Fruit fly (Drosophila melanogaster): ENCODE results near the gene CG3040.
A peak's percentile ranks its signal among the peaks of the same experiment; 100 is the strongest.

Gene CG3040

dm6 chrX:6981470-6981952, 8.3 kb upstream of the CG3040 start (continued):
- peak; percentile 51 for TF ChIP-seq lz (GFP tag; optimal IDR thresholded peaks at IDR 0.05)
- TF ChIP-seq svp (GFP tag): peak; percentile 27
- no peak for TF ChIP-seq fd59A (GFP tag; optimal IDR thresholded peaks at IDR 0.05)
- no peak for TF ChIP-seq Blimp-1 (GFP tag; optimal IDR thresholded peaks at IDR 0.05)
- peak; percentile 20 for TF ChIP-seq Smox (GFP tag; optimal IDR thresholded peaks at IDR 0.05)
- TF ChIP-seq fd85E (GFP tag; optimal IDR thresholded peaks at IDR 0.05): no peak
- peak; percentile 28 for TF ChIP-seq CG6854 (GFP tag; optimal IDR thresholded peaks at IDR 0.05)
- TF ChIP-seq salr (GFP tag; optimal IDR thresholded peaks at IDR 0.05): no peak
- TF ChIP-seq Gug (GFP tag; IDR thresholded peaks at IDR 0.05): peak; percentile 32; the same call in 1 of the 2 replicates
- peak; percentile 72; the same call in 2 of the 3 replicates for TF ChIP-seq CG6163 (GFP tag; IDR thresholded peaks at IDR 0.05)
- peak; percentile 22 for TF ChIP-seq CG6808 (GFP tag; optimal IDR thresholded peaks at IDR 0.05)
- TF ChIP-seq ss (GFP tag; optimal IDR thresholded peaks at IDR 0.05): peak; percentile 27 to 45
- TF ChIP-seq CG11902 (GFP tag; optimal IDR thresholded peaks at IDR 0.05): no peak
- no peak for TF ChIP-seq CG11762 (GFP tag; optimal IDR thresholded peaks at IDR 0.05; ENCODE audit: insufficient read depth)
- peak; percentile 71 for TF ChIP-seq Eip78C (GFP tag)
- TF ChIP-seq Sox14 (GFP tag; optimal IDR thresholded peaks at IDR 0.05): peak; percentile 39
- TF ChIP-seq Met (GFP tag; optimal IDR thresholded peaks at IDR 0.05): peak; percentile 32
- TF ChIP-seq pdm3 (GFP tag; optimal IDR thresholded peaks at IDR 0.05): peak; percentile 37
- TF ChIP-seq CG6276 (GFP tag; optimal IDR thresholded peaks at IDR 0.05): peak; percentile 16
- no peak for TF ChIP-seq CG8632 (GFP tag; optimal IDR thresholded peaks at IDR 0.05)
- peak; percentile 50; the same call in 2 of the 3 replicates for TF ChIP-seq eg (GFP tag; IDR thresholded peaks at IDR 0.05)

DNA sequence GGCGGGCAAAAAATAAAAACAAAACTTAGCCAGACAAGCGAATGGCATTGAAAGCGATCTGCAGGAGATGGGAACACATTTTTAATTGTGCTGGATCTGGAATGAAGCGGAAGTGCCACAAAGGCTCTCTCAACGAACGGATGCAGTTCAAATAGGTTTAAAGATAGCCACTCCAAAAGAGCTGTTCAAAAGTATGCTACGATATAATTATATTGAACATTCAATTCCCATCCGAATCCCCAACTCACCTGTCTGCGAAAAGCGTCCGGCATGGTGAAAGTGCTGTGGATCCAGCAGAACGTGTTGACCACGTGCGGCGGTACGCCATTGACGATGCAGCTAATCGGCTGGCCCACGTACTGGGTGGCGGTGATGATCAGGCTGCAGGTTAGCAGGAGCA, 3.7 kb upstream of the CG3040 start:
- no peak for TF ChIP-seq cyc (GFP tag; optimal IDR thresholded peaks at IDR 0.05)
- no peak for TF ChIP-seq Eip75B (GFP tag; optimal IDR thresholded peaks at IDR 0.05)
- TF ChIP-seq acj6 (GFP tag; optimal IDR thresholded peaks at IDR 0.05): no peak
- no peak for TF ChIP-seq eg (GFP tag; IDR thresholded peaks at IDR 0.05)
- no peak for TF ChIP-seq Smox (GFP tag; optimal IDR thresholded peaks at IDR 0.05)
- TF ChIP-seq CG6163 (GFP tag; IDR thresholded peaks at IDR 0.05): no peak
- no peak for TF ChIP-seq Sox14 (GFP tag; optimal IDR thresholded peaks at IDR 0.05)
- TF ChIP-seq CG11902 (GFP tag; optimal IDR thresholded peaks at IDR 0.05): no peak
- no peak for TF ChIP-seq Blimp-1 (GFP tag; optimal IDR thresholded peaks at IDR 0.05)
- no peak for TF ChIP-seq CG3032 (tag; optimal IDR thresholded peaks at IDR 0.05)
- TF ChIP-seq OdsH (GFP tag; optimal IDR thresholded peaks at IDR 0.05): no peak
- no peak for TF ChIP-seq CG11762 (GFP tag; optimal IDR thresholded peaks at IDR 0.05; ENCODE audit: insufficient read depth)
- no peak for TF ChIP-seq CG31627 (GFP tag; optimal IDR thresholded peaks at IDR 0.05)
- TF ChIP-seq Hr39 (GFP tag; optimal IDR thresholded peaks at IDR 0.05): no peak

DNA sequence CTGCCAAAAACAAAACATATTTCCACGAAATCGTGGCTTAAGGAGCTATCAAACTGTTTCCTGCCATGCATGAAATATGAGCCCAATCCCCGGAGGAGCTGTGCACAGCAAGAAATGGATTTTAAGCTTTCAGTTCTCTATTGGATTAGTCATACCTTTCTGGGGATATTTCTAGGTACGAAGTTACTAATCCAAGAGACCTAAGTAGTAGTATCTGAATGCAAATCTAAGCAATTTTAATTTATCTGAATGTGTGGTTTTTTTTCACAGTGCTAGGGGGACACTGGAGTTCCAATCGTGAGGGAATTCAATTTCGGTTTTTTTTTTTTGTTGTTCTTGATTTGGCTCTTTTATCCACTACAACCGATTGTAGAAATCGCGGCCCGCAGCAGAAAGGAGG, 3.2 kb upstream of the CG3040 start:
- TF ChIP-seq CG16779 (tag; optimal IDR thresholded peaks at IDR 0.05): no peak
- no peak for TF ChIP-seq Ets21C (GFP tag; optimal IDR thresholded peaks at IDR 0.05)
- TF ChIP-seq Gug (GFP tag; IDR thresholded peaks at IDR 0.05): no peak
- TF ChIP-seq fd59A (GFP tag; optimal IDR thresholded peaks at IDR 0.05): peak; percentile 13
- TF ChIP-seq svp (GFP tag): peak; percentile 76
- no peak for TF ChIP-seq salr (GFP tag; optimal IDR thresholded peaks at IDR 0.05)
- TF ChIP-seq Hr38 (GFP tag; optimal IDR thresholded peaks at IDR 0.05): no peak
- TF ChIP-seq CG6276 (GFP tag; optimal IDR thresholded peaks at IDR 0.05): no peak
- no peak for TF ChIP-seq CG34406 (GFP tag; optimal IDR thresholded peaks at IDR 0.05)
- TF ChIP-seq CG31627 (GFP tag; optimal IDR thresholded peaks at IDR 0.05): peak; percentile 28
- TF ChIP-seq Sox15 (GFP tag; optimal IDR thresholded peaks at IDR 0.05): no peak
- TF ChIP-seq esn (GFP tag; optimal IDR thresholded peaks at IDR 0.05): peak; percentile 50
- no peak for TF ChIP-seq Lpt (GFP tag; optimal IDR thresholded peaks at IDR 0.05)
- peak; percentile 36 for TF ChIP-seq CG32006 (GFP tag; optimal IDR thresholded peaks at IDR 0.05)
- no peak for TF ChIP-seq dac (GFP tag; optimal IDR thresholded peaks at IDR 0.05)
- peak; percentile 79 for TF ChIP-seq Eip78C (GFP tag)
- peak; percentile 38 for TF ChIP-seq Ets96B (tag; optimal IDR thresholded peaks at IDR 0.05)
- TF ChIP-seq Smox (GFP tag; optimal IDR thresholded peaks at IDR 0.05): peak; percentile 24
- peak; percentile 20 for TF ChIP-seq CG1621 (tag; optimal IDR thresholded peaks at IDR 0.05)
- no peak for TF ChIP-seq dsx (GFP tag; optimal IDR thresholded peaks at IDR 0.05; ENCODE audit: poor library complexity, severe bottlenecking)
- TF ChIP-seq CG11762 (GFP tag; optimal IDR thresholded peaks at IDR 0.05; ENCODE audit: insufficient read depth): no peak
- TF ChIP-seq CG6808 (GFP tag; optimal IDR thresholded peaks at IDR 0.05): peak; percentile 24
- peak; percentile 54 for TF ChIP-seq acj6 (GFP tag; optimal IDR thresholded peaks at IDR 0.05)
- no peak for TF ChIP-seq fkh (GFP tag; optimal IDR thresholded peaks at IDR 0.05)
- no peak for TF ChIP-seq CG11902 (GFP tag; optimal IDR thresholded peaks at IDR 0.05)
- peak; percentile 2 for TF ChIP-seq cyc (GFP tag; optimal IDR thresholded peaks at IDR 0.05)
- TF ChIP-seq CG3919 (GFP tag; optimal IDR thresholded peaks at IDR 0.05): peak; percentile 49
- TF ChIP-seq pdm3 (GFP tag; optimal IDR thresholded peaks at IDR 0.05): peak; percentile 27
- no peak for TF ChIP-seq CG4318 (GFP tag; optimal IDR thresholded peaks at IDR 0.05)
- peak; percentile 0 for TF ChIP-seq CG8632 (GFP tag; optimal IDR thresholded peaks at IDR 0.05)
- peak; percentile 12 for TF ChIP-seq vri (GFP tag; optimal IDR thresholded peaks at IDR 0.05)
- TF ChIP-seq CG3032 (tag; optimal IDR thresholded peaks at IDR 0.05): peak; percentile 53
- TF ChIP-seq Blimp-1 (GFP tag; optimal IDR thresholded peaks at IDR 0.05): no peak
- peak; percentile 21 for TF ChIP-seq Eip75B (GFP tag; optimal IDR thresholded peaks at IDR 0.05)

Data from whole organism, prepupa.